Fruit fly (Drosophila melanogaster) whole organism, embryonic: ENCODE results near the gene pygo.

Source experiments
- Asciz ChIP-seq: fragments of 200-800 bp; sonication (Bioruptor generic); optimal IDR thresholded peaks from 2 replicates; lab custom pipeline; 2017; ENCODE audit warnings: missing biosample characterization, mild to moderate bottlenecking, missing genetic modification characterization, missing genetic modification reagents
- BtbVII ChIP-seq: fragments of 200-800 bp; sonication (Bioruptor generic); optimal IDR thresholded peaks from 3 replicates; lab custom pipeline; 2017; ENCODE audit warnings: missing biosample characterization, mild to moderate bottlenecking, missing genetic modification characterization
- CG10462 ChIP-seq: fragments of 200-800 bp; sonication (Bioruptor generic); optimal IDR thresholded peaks from 2 replicates; lab custom pipeline; 2016; ENCODE audit warnings: missing biosample characterization, missing genetic modification characterization
- CG10979 ChIP-seq: fragments of 200-800 bp; sonication (Bioruptor generic); optimal IDR thresholded peaks from 2 replicates; lab custom pipeline; 2018; ENCODE audit warnings: missing biosample characterization, mild to moderate bottlenecking, missing genetic modification characterization, moderate library complexity
- CG11093 ChIP-seq: fragments of 200-800 bp; sonication (Bioruptor generic); IDR thresholded peaks from 3 replicates; pipeline ENCODE4 v1.3.6; 2022; ENCODE audit warnings: missing biosample characterization, missing genetic modification characterization
- CG11247 ChIP-seq: fragments of 200-800 bp; sonication (Bioruptor generic); IDR thresholded peaks from 2 replicates; pipeline ENCODE4 v1.3.6; 2022; ENCODE audit warnings: missing biosample characterization, missing genetic modification characterization
- CG11456 ChIP-seq: fragments of 200-800 bp; sonication (Bioruptor generic); IDR thresholded peaks from 3 replicates; pipeline ENCODE4 v1.3.6; 2022; ENCODE audit warnings: missing biosample characterization, missing genetic modification characterization
- CG12744 ChIP-seq: fragments of 200-800 bp; sonication (Bioruptor generic); optimal IDR thresholded peaks from 2 replicates; lab custom pipeline; 2016; ENCODE audit warnings: missing biosample characterization, missing genetic modification characterization
- CG15601 ChIP-seq: fragments of 200-800 bp; sonication (Bioruptor generic); optimal IDR thresholded peaks from 3 replicates; lab custom pipeline; 2019; ENCODE audit warnings: missing biosample characterization, mild to moderate bottlenecking, missing genetic modification characterization, moderate library complexity
- CG15696 ChIP-seq: fragments of 200-800 bp; sonication (Bioruptor generic); optimal IDR thresholded peaks from 2 replicates; lab custom pipeline; 2019; ENCODE audit warnings: missing biosample characterization, mild to moderate bottlenecking, missing genetic modification characterization, moderate library complexity
- CG1603 ChIP-seq: fragments of 200-800 bp; sonication (Bioruptor generic); optimal IDR thresholded peaks from 2 replicates; lab custom pipeline; 2019; ENCODE audit warnings: missing biosample characterization, mild to moderate bottlenecking, missing genetic modification characterization, moderate library complexity
- CG18599 ChIP-seq: fragments of 200-800 bp; sonication (Bioruptor generic); optimal IDR thresholded peaks from 3 replicates; lab custom pipeline; 2017; ENCODE audit warnings: missing biosample characterization, missing genetic modification characterization, mild to moderate bottlenecking, moderate library complexity, missing genetic modification reagents
- CG2116 ChIP-seq: fragments of 200-800 bp; sonication (Bioruptor generic); optimal IDR thresholded peaks from 3 replicates; lab custom pipeline; 2018; ENCODE audit warnings: missing biosample characterization, mild to moderate bottlenecking, missing genetic modification characterization
- CG2199 ChIP-seq: fragments of 200-800 bp; sonication (Bioruptor generic); IDR thresholded peaks from 3 replicates; pipeline ENCODE4 v1.3.6; 2022; ENCODE audit warnings: missing biosample characterization, missing genetic modification characterization
- CG2678 ChIP-seq: fragments of 200-800 bp; sonication (Bioruptor generic); optimal IDR thresholded peaks from 3 replicates; lab custom pipeline; 2019; ENCODE audit warnings: missing biosample characterization, mild to moderate bottlenecking, missing genetic modification characterization, moderate library complexity
- CG2712 ChIP-seq: fragments of 200-800 bp; optimal IDR thresholded peaks from 3 replicates; lab custom pipeline; 2019; ENCODE audit warnings: missing biosample characterization, mild to moderate bottlenecking, missing genetic modification characterization, moderate library complexity
- CG30431 ChIP-seq: fragments of 200-800 bp; sonication (Bioruptor generic); optimal IDR thresholded peaks from 2 replicates; lab custom pipeline; 2017; ENCODE audit warnings: missing biosample characterization, missing genetic modification characterization
- CG4328 ChIP-seq: fragments of 200-800 bp; sonication (Bioruptor generic); optimal IDR thresholded peaks from 3 replicates; lab custom pipeline; 2017; ENCODE audit warnings: missing biosample characterization, missing genetic modification reagents, missing genetic modification characterization
- CG4707 ChIP-seq: fragments of 200-800 bp; sonication (Bioruptor generic); optimal IDR thresholded peaks from 2 replicates; lab custom pipeline; 2018; ENCODE audit warnings: missing biosample characterization, mild to moderate bottlenecking, missing genetic modification characterization, moderate library complexity
- CG6689 ChIP-seq: fragments of 200-800 bp; sonication (Bioruptor generic); IDR thresholded peaks from 2 replicates; pipeline ENCODE4 v1.3.6; 2022; ENCODE audit warnings: missing biosample characterization, missing genetic modification characterization
- CG7271 ChIP-seq: fragments of 200-800 bp; sonication (Bioruptor generic); optimal IDR thresholded peaks from 2 replicates; lab custom pipeline; 2018; ENCODE audit warnings: missing biosample characterization, mild to moderate bottlenecking, missing genetic modification characterization, moderate library complexity
- CG7963 ChIP-seq: fragments of 200-800 bp; sonication (Bioruptor generic); IDR thresholded peaks from 3 replicates; pipeline ENCODE4 v1.3.6; 2022; ENCODE audit warnings: missing biosample characterization, missing genetic modification characterization; ENCODE audit not compliant: partially characterized antibody
- CG8765 ChIP-seq: fragments of 200-800 bp; sonication (Bioruptor generic); IDR thresholded peaks from 2 replicates; pipeline ENCODE4 v1.3.6; 2022; ENCODE audit warnings: missing biosample characterization, missing genetic modification characterization
- D19B ChIP-seq: fragments of 200-800 bp; sonication (Bioruptor generic); optimal IDR thresholded peaks from 2 replicates; lab custom pipeline; 2017; ENCODE audit warnings: missing biosample characterization, mild to moderate bottlenecking, missing genetic modification characterization
- E2f2 ChIP-seq: fragments of 200-800 bp; sonication (Bioruptor generic); IDR thresholded peaks from 2 replicates; pipeline ENCODE4 v1.3.6; 2022; ENCODE audit warnings: missing biosample characterization, missing genetic modification characterization
- HLHmδ ChIP-seq: fragments of 200-800 bp; sonication (Bioruptor generic); optimal IDR thresholded peaks from 2 replicates; lab custom pipeline; 2018; ENCODE audit warnings: missing biosample characterization, mild to moderate bottlenecking, missing genetic modification characterization, moderate library complexity
- Jarid2 ChIP-seq: fragments of 200-800 bp; sonication (Bioruptor generic); optimal IDR thresholded peaks from 3 replicates; lab custom pipeline; 2017; ENCODE audit warnings: mild to moderate bottlenecking, missing biosample characterization, missing genetic modification reagents, missing genetic modification characterization
- Neu2 ChIP-seq: fragments of 200-800 bp; sonication (Bioruptor generic); optimal IDR thresholded peaks from 3 replicates; lab custom pipeline; 2016; ENCODE audit warnings: missing biosample characterization, missing genetic modification characterization, borderline replicate concordance
- Pdp1 ChIP-seq, 2 experiments: fragments of 200-800 bp; sonication (Bioruptor generic); optimal IDR thresholded peaks; 3 replicates each; lab custom pipeline; 2016; ENCODE audit warnings: missing biosample characterization in 2 of 2, missing genetic modification characterization in 2 of 2, mild to moderate bottlenecking in 1 of 2, moderate library complexity in 1 of 2
- Sox100B ChIP-seq: fragments of 200-800 bp; sonication (Bioruptor generic); optimal IDR thresholded peaks from 3 replicates; lab custom pipeline; 2018; ENCODE audit warnings: missing biosample characterization, mild to moderate bottlenecking, missing genetic modification characterization
- Taf1 ChIP-seq: fragments of 200-800 bp; sonication (Bioruptor generic); IDR thresholded peaks from 2 replicates; pipeline ENCODE4 v1.3.6; 2022; ENCODE audit warnings: missing biosample characterization, missing genetic modification characterization
- cg ChIP-seq: fragments of 200-800 bp; sonication (Bioruptor generic); optimal IDR thresholded peaks from 3 replicates; lab custom pipeline; 2019; ENCODE audit warnings: missing biosample characterization, mild to moderate bottlenecking, missing genetic modification characterization, moderate library complexity
- chif ChIP-seq, 2 experiments: fragments of 200-800 bp; sonication (Bioruptor generic); optimal IDR thresholded peaks; 3 replicates each; lab custom pipeline; 2016; ENCODE audit warnings: missing biosample characterization in 2 of 2, missing genetic modification characterization in 2 of 2
- chn ChIP-seq: fragments of 200-800 bp; sonication (Bioruptor generic); optimal IDR thresholded peaks from 2 replicates; lab custom pipeline; 2016; ENCODE audit warnings: missing biosample characterization, missing genetic modification characterization
- croc ChIP-seq: fragments of 200-800 bp; sonication (Bioruptor generic); conservative IDR thresholded peaks from 3 replicates; pipeline ENCODE4 v1.3.6; 2022; ENCODE audit warnings: missing biosample characterization, missing genetic modification characterization
- disco-r ChIP-seq: fragments of 200-800 bp; sonication (Bioruptor generic); optimal IDR thresholded peaks from 2 replicates; lab custom pipeline; 2016; ENCODE audit warnings: missing biosample characterization, missing genetic modification characterization
- dmrt11E ChIP-seq: fragments of 200-800 bp; sonication (Bioruptor generic); optimal IDR thresholded peaks from 3 replicates; lab custom pipeline; 2018; ENCODE audit warnings: missing biosample characterization, mild to moderate bottlenecking, missing genetic modification characterization, moderate library complexity
- dmrt99B ChIP-seq: fragments of 200-800 bp; sonication (Bioruptor generic); optimal IDR thresholded peaks from 2 replicates; lab custom pipeline; 2018; ENCODE audit warnings: missing biosample characterization, mild to moderate bottlenecking, missing genetic modification characterization, moderate library complexity
- fd64A ChIP-seq: fragments of 200-800 bp; sonication (Bioruptor generic); optimal IDR thresholded peaks from 3 replicates; lab custom pipeline; 2018; ENCODE audit warnings: missing biosample characterization, mild to moderate bottlenecking, missing genetic modification characterization
- gcm ChIP-seq: fragments of 200-800 bp; sonication (Bioruptor generic); optimal IDR thresholded peaks from 2 replicates; lab custom pipeline; 2019; ENCODE audit warnings: missing biosample characterization, mild to moderate bottlenecking, missing genetic modification characterization, moderate library complexity
- lov ChIP-seq, 2 experiments: fragments of 200-800 bp in 1 of 2; fragments of >200 bp in 1 of 2; sonication (Bioruptor generic) in 1 of 2; IDR thresholded peaks in 1 of 2; optimal IDR thresholded peaks in 1 of 2; 2 replicates in 1 of 2; 3 replicates in 1 of 2; pipeline versions ENCODE4 v1.3.6 to Lab custom; 2017 to 2022; ENCODE audit warnings: missing biosample characterization in 1 of 2, missing genetic modification characterization in 1 of 2
- mld ChIP-seq: fragments of 200-800 bp; sonication (Bioruptor generic); IDR thresholded peaks from 3 replicates; pipeline ENCODE4 v1.3.6; 2022; ENCODE audit warnings: missing biosample characterization, missing genetic modification characterization; ENCODE audit not compliant: partially characterized antibody
- org-1 ChIP-seq: fragments of 200-800 bp; sonication (Bioruptor generic); optimal IDR thresholded peaks from 2 replicates; lab custom pipeline; 2017; ENCODE audit warnings: missing biosample characterization, missing genetic modification characterization
- sens ChIP-seq: fragments of 200-800 bp; sonication (Bioruptor generic); peaks from one replicate; lab custom pipeline; 2016; ENCODE audit warnings: missing biosample characterization, missing genetic modification characterization
- slou ChIP-seq: fragments of 200-800 bp; sonication (Bioruptor generic); optimal IDR thresholded peaks from 3 replicates; lab custom pipeline; 2016; ENCODE audit warnings: missing biosample characterization, missing genetic modification characterization
- wek ChIP-seq: fragments of 200-800 bp; sonication (Bioruptor generic); optimal IDR thresholded peaks from 3 replicates; lab custom pipeline; 2018; ENCODE audit warnings: missing biosample characterization, mild to moderate bottlenecking, missing genetic modification characterization, moderate library complexity
- zen ChIP-seq: fragments of 200-800 bp; sonication (Bioruptor generic); optimal IDR thresholded peaks from 3 replicates; lab custom pipeline; 2018; ENCODE audit warnings: missing biosample characterization, mild to moderate bottlenecking, missing genetic modification characterization, moderate library complexity

pygo gene

DNA sequence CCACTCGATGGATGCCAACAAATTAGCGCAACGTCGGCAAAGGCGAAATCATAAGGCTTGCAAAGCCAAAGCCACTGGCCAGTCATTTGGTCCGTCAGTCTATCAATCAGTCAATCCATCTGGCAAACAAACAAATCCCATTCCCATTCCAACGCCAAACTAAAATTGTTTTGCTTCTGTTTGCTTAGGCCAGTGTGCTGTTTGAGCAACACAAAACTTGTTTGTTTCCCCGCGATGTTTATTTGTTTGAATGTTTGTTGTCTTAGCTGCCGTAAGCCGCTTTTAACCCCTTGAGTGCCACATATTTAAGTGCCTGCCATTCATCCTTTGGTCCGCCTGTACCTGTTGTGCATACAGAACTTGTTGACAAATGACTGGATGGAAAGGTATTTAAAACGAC is 29.6 kb downstream of the pygo start (continued):
- peak; percentile 53 for TF ChIP-seq CG10462 (GFP tag; lab: Kevin White, UChicago)
- peak; percentile 66 for TF ChIP-seq gcm (GFP tag; lab: Kevin White, UChicago)
- peak; percentile 34 for TF ChIP-seq CG18599 (GFP tag; lab: Kevin White, UChicago)
- peak; percentile 14 to 62 for TF ChIP-seq chif (GFP tag; optimal IDR thresholded peaks at IDR 0.05; lab: Kevin White, UChicago)
- no peak for TF ChIP-seq Taf1 (GFP tag; lab: Robert Waterston, UW)
- TF ChIP-seq CG12744 (GFP tag; lab: Kevin White, UChicago) = peak; percentile 29
- peak; percentile 55 for TF ChIP-seq CG30431 (GFP tag; lab: Kevin White, UChicago)
- peak; percentile 90 for TF ChIP-seq dmrt11E (tag; lab: Kevin White, UChicago)
- TF ChIP-seq Asciz (GFP tag; lab: Kevin White, UChicago) = peak; percentile 78
- TF ChIP-seq CG2199 (GFP tag; lab: Robert Waterston, UW) = 0 out of 3 replicates have a peak, but pooled peaks have one; percentile 73
- peak; percentile 30; the same call in 1 of the 2 replicates for TF ChIP-seq E2f2 (GFP tag; lab: Robert Waterston, UW)
- peak in 1 of 2 experiments; percentile 48 for TF ChIP-seq Pdp1 (GFP tag; optimal IDR thresholded peaks at IDR 0.05; lab: Kevin White, UChicago)
- no peak for TF ChIP-seq CG11247 (GFP tag; lab: Robert Waterston, UW)
- peak; percentile 67 for TF ChIP-seq CG10979 (tag; lab: Kevin White, UChicago)
- TF ChIP-seq slou (GFP tag; lab: Kevin White, UChicago) = no peak
- TF ChIP-seq Neu2 (GFP tag; lab: Kevin White, UChicago) = peak; percentile 2
- peak; percentile 87 for TF ChIP-seq CG1603 (tag; lab: Kevin White, UChicago)
- TF ChIP-seq CG4328 (GFP tag; lab: Kevin White, UChicago) = peak; percentile 39
- peak; percentile 66 for TF ChIP-seq Sox100B (GFP tag; lab: Kevin White, UChicago)
- peak; percentile 59 for TF ChIP-seq CG2116 (GFP tag; lab: Kevin White, UChicago)
- TF ChIP-seq zen (tag; lab: Kevin White, UChicago) = peak; percentile 91
- TF ChIP-seq sens (GFP tag; lab: Kevin White, UChicago) = peak; percentile 96
- no peak for TF ChIP-seq chn
- TF ChIP-seq org-1 (GFP tag; lab: Kevin White, UChicago) = peak; percentile 74
- TF ChIP-seq CG8765 = no peak
- TF ChIP-seq BtbVII = peak; percentile 26
- peak; percentile 76 for TF ChIP-seq HLHmδ
- no peak for TF ChIP-seq lov (optimal IDR thresholded peaks at IDR 0.05; lab: Kevin White, UChicago)
- TF ChIP-seq lov (GFP tag; IDR thresholded peaks at IDR 0.05; lab: Robert Waterston, UW) = peak; percentile 78
- TF ChIP-seq D19B (GFP tag; lab: Kevin White, UChicago) = no peak
- TF ChIP-seq CG7963 (GFP tag; lab: Robert Waterston, UW) = no peak
- peak; percentile 28 for TF ChIP-seq disco-r (GFP tag; lab: Kevin White, UChicago)

DNA sequence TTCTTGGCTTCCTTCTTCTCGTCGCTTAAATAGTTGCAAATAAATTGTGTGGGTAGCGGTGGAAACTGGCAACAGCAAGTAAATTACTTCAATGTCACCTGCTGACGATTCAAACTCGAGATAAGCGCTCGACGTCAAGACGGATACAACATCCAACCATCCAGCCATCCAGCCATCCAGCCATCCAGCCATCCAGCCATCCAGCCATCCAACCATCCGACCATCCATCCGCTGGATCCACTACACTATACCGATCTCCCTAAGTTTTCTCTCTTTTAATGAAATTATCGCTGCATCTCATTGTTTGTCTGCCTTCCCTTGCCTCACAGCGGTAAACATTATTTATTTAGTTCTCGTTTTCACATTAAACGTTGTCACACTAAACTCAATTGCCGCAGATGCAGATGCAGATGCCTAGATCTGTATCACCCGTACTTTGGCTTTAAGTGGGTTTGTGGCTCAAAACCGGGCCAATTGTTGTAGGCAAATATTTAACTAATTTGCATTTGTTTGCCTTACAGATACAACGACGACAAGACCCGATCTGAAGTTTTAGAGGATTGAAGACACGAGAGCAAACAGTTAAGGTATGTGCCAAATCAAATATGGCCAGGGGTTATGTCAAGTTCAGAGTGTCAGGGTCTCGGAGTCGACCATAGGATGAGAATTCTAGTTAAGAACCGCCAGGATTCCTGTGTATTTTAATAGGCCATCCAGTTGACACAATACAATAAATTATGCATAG is 31.6 kb downstream of the pygo start:
- TF ChIP-seq dmrt99B (tag; lab: Kevin White, UChicago) = peak; percentile 27
- peak; percentile 63 for TF ChIP-seq CG15696
- no peak for TF ChIP-seq cg
- TF ChIP-seq fd64A (GFP tag; lab: Kevin White, UChicago) = peak; percentile 38
- peak; percentile 29 for TF ChIP-seq CG2678
- no peak for TF ChIP-seq croc (GFP tag; lab: Robert Waterston, UW)
- no peak for TF ChIP-seq mld (GFP tag; lab: Robert Waterston, UW)
- TF ChIP-seq sens (GFP tag; lab: Kevin White, UChicago) = peak; percentile 87
- TF ChIP-seq wek (GFP tag; lab: Kevin White, UChicago) = peak; percentile 16
- no peak for TF ChIP-seq CG11456 (GFP tag; lab: Robert Waterston, UW)
- TF ChIP-seq CG11093 (GFP tag; lab: Robert Waterston, UW) = no peak
- peak; percentile 16 for TF ChIP-seq CG7271
- TF ChIP-seq CG15601 = peak; percentile 53
- peak; percentile 8 for TF ChIP-seq CG2712
- TF ChIP-seq CG4707 (GFP tag; lab: Kevin White, UChicago) = peak; percentile 22
- peak; percentile 15; the same call in 1 of the 2 replicates for TF ChIP-seq CG6689 (GFP tag; lab: Robert Waterston, UW)
- TF ChIP-seq Asciz (GFP tag; lab: Kevin White, UChicago) = peak; percentile 23
- peak; percentile 9 for TF ChIP-seq Jarid2 (GFP tag; lab: Kevin White, UChicago)
